Worm (Caenorhabditis elegans) whole organism, midembryonic: ENCODE measurements around the gene C13A2.9.

ENCODE experiments used
- T22C8.4 ChIP-seq: fragments of 200-800 bp; sonication (Bioruptor generic); IDR thresholded peaks from 2 replicates; pipeline ENCODE4 v1.3.6; 2022; ENCODE audit warnings: missing genetic modification characterization, missing compliant biosample characterization
- flt-1 ChIP-seq: fragments of 200-800 bp; sonication (Bioruptor generic); IDR thresholded peaks from 2 replicates; pipeline ENCODE4 v1.3.6; 2022; ENCODE audit warnings: missing genetic modification characterization, missing compliant biosample characterization
- klf-2 ChIP-seq: fragments of 200-800 bp; sonication (Bioruptor generic); conservative IDR thresholded peaks from 2 replicates; pipeline ENCODE4 v1.3.6; 2022; ENCODE audit warnings: missing genetic modification reagents, missing genetic modification characterization, missing compliant biosample characterization
- med-1 ChIP-seq: sonication (generic microtip); optimal IDR thresholded peaks from 2 replicates; lab custom pipeline; 2017; ENCODE audit warnings: missing genetic modification characterization, mild to moderate bottlenecking, missing compliant biosample characterization, antibody characterized with exemption, missing genetic modification reagents; ENCODE audit not compliant: insufficient read depth
- ref-1 ChIP-seq: fragments of 200-800 bp; sonication (Bioruptor generic); conservative IDR thresholded peaks from 2 replicates; pipeline ENCODE4 v1.3.6; 2022; ENCODE audit warnings: missing genetic modification reagents, missing genetic modification characterization, missing compliant biosample characterization
- tab-1 ChIP-seq: fragments of 200-800 bp; sonication (Bioruptor generic); IDR thresholded peaks from 2 replicates; pipeline ENCODE4 v1.3.6; 2022; ENCODE audit warnings: missing genetic modification characterization, missing compliant biosample characterization
- ztf-29 ChIP-seq: fragments of 200-800 bp; sonication (Bioruptor generic); IDR thresholded peaks from 2 replicates; pipeline ENCODE4 v1.3.6; 2022; ENCODE audit warnings: missing genetic modification reagents, missing genetic modification characterization, missing compliant biosample characterization

DNA sequence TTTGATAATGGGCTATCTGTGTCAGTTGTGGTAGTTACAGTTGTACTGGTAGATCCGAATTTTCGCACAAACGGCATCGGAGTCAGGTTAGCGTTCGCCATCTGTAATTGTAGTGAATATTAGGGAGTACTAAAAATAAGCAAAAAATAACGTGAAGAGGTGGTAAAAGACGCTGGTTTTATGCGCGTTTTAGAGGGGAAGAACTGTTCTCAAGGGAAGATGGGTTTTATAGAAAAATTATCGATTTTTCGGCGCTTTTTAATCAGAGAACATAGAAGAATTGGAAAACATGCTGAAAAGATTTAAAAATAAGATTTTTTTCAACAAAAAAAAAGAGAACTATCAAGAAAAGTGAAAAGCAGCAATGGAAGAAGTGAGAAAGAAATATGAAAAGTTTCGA lies 40.8 kb downstream of the C13A2.9 start, which contains the start of gene C13F10.7:
- TF ChIP-seq med-1 (GFP tag; lab: Kevin White, UChicago) (no peak), flt-1 (GFP tag; lab: Robert Waterston, UW) (no peak), tab-1 (GFP tag; lab: Robert Waterston, UW) (no peak), ref-1 (GFP tag; lab: Robert Waterston, UW) (no peak), T22C8.4 (no peak), klf-2 (no peak), ztf-29 (GFP tag; lab: Robert Waterston, UW) (no peak)
